Comparison of ENCODE assay signal across 3 fruit fly cellular contexts in genomic region chr3R:8164850-8165249, dm6.
A peak's percentile ranks its signal among the peaks of the same experiment; 100 is the strongest.
TF ChIP-seq lines count a peak whose summit lies in the region.

No protein-coding gene starts in this region.

- TF ChIP-seq CTCF in whole organism, embryonic (GFP tag; optimal IDR thresholded peaks at IDR 0.05; lab: Kevin White, UChicago), result no peak

TF ChIP-seq in whole organism, embryonic, 481 proteins besides CTCF, POLR2A, EP300 and RAD21:
- TF ChIP-seq CG42726 (GFP tag; IDR thresholded peaks at IDR 0.05; lab: Robert Waterston, UW; ENCODE audit: partially characterized antibody) (no peak), CG14441 (GFP tag; IDR thresholded peaks at IDR 0.05; lab: Robert Waterston, UW) (no peak), jing (GFP tag; optimal IDR thresholded peaks at IDR 0.05; lab: Kevin White, UChicago) (no peak), nom (GFP tag; optimal IDR thresholded peaks at IDR 0.05; lab: Kevin White, UChicago) (peak; percentile 73)

TF ChIP-seq in whole organism, prepupa, 60 proteins besides CTCF, POLR2A, EP300 and RAD21:
- TF ChIP-seq spab (GFP tag; optimal IDR thresholded peaks at IDR 0.05; lab: Kevin White, UChicago) (peak; percentile 38), CG8119 (GFP tag; IDR thresholded peaks at IDR 0.05; lab: Robert Waterston, UW) (no peak), CG6792 (GFP tag; optimal IDR thresholded peaks at IDR 0.05; lab: Kevin White, UChicago) (no peak), Hr38 (GFP tag; optimal IDR thresholded peaks at IDR 0.05; lab: Kevin White, UChicago) (no peak), CG6276 (GFP tag; optimal IDR thresholded peaks at IDR 0.05; lab: Kevin White, UChicago) (no peak), lz (GFP tag; optimal IDR thresholded peaks at IDR 0.05; lab: Kevin White, UChicago) (no peak), CG6808 (GFP tag; optimal IDR thresholded peaks at IDR 0.05; lab: Kevin White, UChicago) (peak; percentile 59), CG9139 (GFP tag; optimal IDR thresholded peaks at IDR 0.05; lab: Kevin White, UChicago) (peak; percentile 9), CG10631 (GFP tag; optimal IDR thresholded peaks at IDR 0.05; lab: Kevin White, UChicago) (no peak), OdsH (GFP tag; optimal IDR thresholded peaks at IDR 0.05; lab: Kevin White, UChicago) (no peak), fkh (GFP tag; optimal IDR thresholded peaks at IDR 0.05; lab: Kevin White, UChicago) (no peak), ss (GFP tag; optimal IDR thresholded peaks at IDR 0.05; lab: Kevin White, UChicago) (peak; percentile 4 to 43), Sox102F (GFP tag; optimal IDR thresholded peaks at IDR 0.05; lab: Kevin White, UChicago) (peak; percentile 1), Blimp-1 (GFP tag; optimal IDR thresholded peaks at IDR 0.05; lab: Kevin White, UChicago) (no peak), CG1621 (tag; optimal IDR thresholded peaks at IDR 0.05; lab: Kevin White, UChicago) (no peak), Hr4 (GFP tag; optimal IDR thresholded peaks at IDR 0.05; lab: Kevin White, UChicago) (no peak), CG15336 (GFP tag; IDR thresholded peaks at IDR 0.05; lab: Robert Waterston, UW) (no peak), vri (GFP tag; optimal IDR thresholded peaks at IDR 0.05; lab: Kevin White, UChicago) (no peak), Ets96B (tag; optimal IDR thresholded peaks at IDR 0.05; lab: Kevin White, UChicago) (peak; percentile 32), Sox15 (GFP tag; optimal IDR thresholded peaks at IDR 0.05; lab: Kevin White, UChicago) (no peak), dsx (GFP tag; optimal IDR thresholded peaks at IDR 0.05; lab: Kevin White, UChicago; ENCODE audit: poor library complexity, severe bottlenecking) (peak; percentile 17), CG10669 (GFP tag; optimal IDR thresholded peaks at IDR 0.05; lab: Kevin White, UChicago) (peak; percentile 14)

TF ChIP-seq in whole organism, pupa, 21 proteins besides CTCF, POLR2A, EP300 and RAD21:
- TF ChIP-seq rn (GFP tag; IDR thresholded peaks at IDR 0.05; lab: Robert Waterston, UW) (no peak), CG4496 (GFP tag; IDR thresholded peaks at IDR 0.05; lab: Robert Waterston, UW) (no peak), CG32121 (GFP tag; IDR thresholded peaks at IDR 0.05; lab: Robert Waterston, UW) (no peak), Ets98B (GFP tag; IDR thresholded peaks at IDR 0.05; lab: Robert Waterston, UW) (no peak), CG12605 (GFP tag; IDR thresholded peaks at IDR 0.05; lab: Robert Waterston, UW) (no peak), CG14655 (GFP tag; optimal IDR thresholded peaks at IDR 0.05; lab: Kevin White, UChicago) (no peak), CG8159 (tag; optimal IDR thresholded peaks at IDR 0.05; lab: Kevin White, UChicago) (peak; percentile 49), CG8301 (tag; optimal IDR thresholded peaks at IDR 0.05; lab: Kevin White, UChicago) (no peak), EcR (GFP tag; optimal IDR thresholded peaks at IDR 0.05; lab: Kevin White, UChicago) (no peak), fd96Ca (GFP tag; IDR thresholded peaks at IDR 0.05; lab: Robert Waterston, UW) (no peak), CG10348 (GFP tag; IDR thresholded peaks at IDR 0.05; lab: Robert Waterston, UW) (no peak), CG34367 (tag; optimal IDR thresholded peaks at IDR 0.05; lab: Kevin White, UChicago) (peak; percentile 26), Pif1B (GFP tag; optimal IDR thresholded peaks at IDR 0.05; lab: Kevin White, UChicago) (no peak), gl (tag; optimal IDR thresholded peaks at IDR 0.05; lab: Kevin White, UChicago) (peak; percentile 53), CG13204 (GFP tag; optimal IDR thresholded peaks at IDR 0.05; lab: Kevin White, UChicago) (no peak), Pif1A (GFP tag; optimal IDR thresholded peaks at IDR 0.05; lab: Kevin White, UChicago) (no peak), Snoo (tag; optimal IDR thresholded peaks at IDR 0.05; lab: Kevin White, UChicago) (no peak), D1 (tag; optimal IDR thresholded peaks at IDR 0.05; lab: Kevin White, UChicago) (no peak), CG15710 (tag; optimal IDR thresholded peaks at IDR 0.05; lab: Kevin White, UChicago) (peak; percentile 11), CG9948 (tag; optimal IDR thresholded peaks at IDR 0.05; lab: Kevin White, UChicago) (peak; percentile 30), CG17806 (tag; optimal IDR thresholded peaks at IDR 0.05; lab: Kevin White, UChicago) (peak; percentile 25)

Comparison
In these comparisons a context has a peak if more than half of its experiments do, and no peak if none do; other contexts are left out.
1. Of the 7 proteins assayed by ChIP-seq in both whole organism, embryonic and whole organism, prepupa: peak only in whole organism, embryonic: none; only in whole organism, prepupa: Sox102F; in both: none; in neither: 6.